Fruit fly (Drosophila melanogaster): ENCODE data around the gene rumpel.

DNA sequence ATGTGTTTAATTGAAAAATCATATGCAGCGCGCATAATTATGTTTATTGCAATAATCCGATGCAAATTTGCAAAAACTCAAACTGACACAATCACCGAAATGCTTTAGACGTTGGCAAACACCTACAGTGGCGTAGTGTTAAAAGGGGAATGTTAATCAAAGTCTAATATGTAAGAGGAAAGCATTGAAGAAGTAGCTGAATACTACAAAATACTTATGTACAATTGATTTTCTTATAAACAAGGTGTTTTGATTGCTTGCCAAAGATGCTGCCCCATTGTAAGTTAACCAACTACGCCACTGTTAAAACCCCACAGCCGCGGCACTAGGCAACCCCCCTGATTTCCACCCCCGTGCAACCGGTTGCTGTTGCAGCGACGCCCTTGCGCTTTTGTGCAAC lies 38.8 kb upstream of the rumpel start:
- no peak for TF ChIP-seq vri (GFP tag; optimal IDR thresholded peaks at IDR 0.05)
- peak; percentile 32 for TF ChIP-seq OdsH (GFP tag; optimal IDR thresholded peaks at IDR 0.05)
- TF ChIP-seq Eip78C (GFP tag) = peak; percentile 74
- TF ChIP-seq CG8319 (GFP tag; optimal IDR thresholded peaks at IDR 0.05) = no peak
- peak; percentile 35; the same call in 1 of the 3 replicates for TF ChIP-seq eg (GFP tag; IDR thresholded peaks at IDR 0.05)
- peak; percentile 37 for TF ChIP-seq Sox102F (GFP tag; optimal IDR thresholded peaks at IDR 0.05)
- TF ChIP-seq Eip93F (GFP tag; optimal IDR thresholded peaks at IDR 0.05) = no peak
- TF ChIP-seq Sox14 (GFP tag; optimal IDR thresholded peaks at IDR 0.05) = peak; percentile 10
- no peak for TF ChIP-seq CG9139 (GFP tag; optimal IDR thresholded peaks at IDR 0.05)
- peak; percentile 21 for TF ChIP-seq Eip75B (GFP tag; optimal IDR thresholded peaks at IDR 0.05)
- peak; percentile 60 for TF ChIP-seq svp (GFP tag)
- TF ChIP-seq Hr39 (GFP tag; optimal IDR thresholded peaks at IDR 0.05) = peak; percentile 22
- TF ChIP-seq CG10669 (GFP tag; optimal IDR thresholded peaks at IDR 0.05) = peak; percentile 23
- no peak for TF ChIP-seq Lpt (GFP tag; optimal IDR thresholded peaks at IDR 0.05)

All from whole organism, prepupa.